Worm (Caenorhabditis elegans) whole organism, L4 larva: ENCODE measurements around the gene Y59H11AR.10.

Source experiments
- dpl-1 ChIP-seq: fragments of 150-350 bp; optimal IDR thresholded peaks from 2 replicates; lab custom pipeline; 2014; ENCODE audit warnings: missing biosample characterization, missing genetic modification reagents, missing genetic modification characterization
- lin-13 ChIP-seq: fragments of 150-350 bp; optimal IDR thresholded peaks from 2 replicates; lab custom pipeline; 2014; ENCODE audit warnings: missing biosample characterization, missing genetic modification reagents, missing genetic modification characterization
- nhr-76 ChIP-seq: fragments of 150-350 bp; optimal IDR thresholded peaks from 2 replicates; lab custom pipeline; 2014; ENCODE audit warnings: missing biosample characterization, missing genetic modification characterization
- nhr-77 ChIP-seq: fragments of 150-350 bp; optimal IDR thresholded peaks from 2 replicates; lab custom pipeline; 2014; ENCODE audit warnings: missing biosample characterization, missing genetic modification characterization

DNA sequence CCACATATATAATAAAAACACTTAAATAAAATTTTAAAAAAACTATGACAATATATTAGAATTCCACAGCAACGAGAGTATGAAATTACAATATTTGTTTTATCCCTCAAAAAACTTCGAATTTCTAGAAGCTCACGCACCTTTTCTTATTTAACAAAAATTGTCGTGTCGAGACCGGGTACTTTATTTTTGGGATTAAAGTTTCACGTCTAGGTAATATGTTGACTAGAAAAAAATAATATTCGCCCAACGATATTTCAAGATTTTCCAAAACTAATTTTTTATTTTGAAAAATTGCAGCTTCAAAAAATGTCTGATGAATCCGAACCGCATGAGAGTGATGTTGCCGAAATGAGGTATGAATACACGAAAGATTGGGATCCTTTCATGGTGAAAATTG lies 41.5 kb downstream of the Y59H11AR.10 start, which contains the start of gene C49C8.3:
- TF ChIP-seq nhr-77 (tag; lab: Kevin White, UChicago) (no peak), lin-13 (GFP tag; lab: Kevin White, UChicago) (no peak), nhr-76 (tag; lab: Kevin White, UChicago) (no peak), dpl-1 (GFP tag; lab: Kevin White, UChicago) (no peak)
